Worm (Caenorhabditis elegans) whole organism, L2 larva: Measurements from ENCODE around the gene C55A6.1.
"Not testable (repeated sequence)": the region's sequence is repeated elsewhere in the genome, so short reads cannot be mapped to it uniquely, and the experiment has no call there.

ENCODE experiments used
- C34F6.9 ChIP-seq: fragments of 150-350 bp; optimal IDR thresholded peaks from 2 replicates; lab custom pipeline; 2014; ENCODE audit warnings: missing biosample characterization, missing genetic modification characterization
- F13H6.1 ChIP-seq: sonication (generic microtip); optimal IDR thresholded peaks from 2 replicates; lab custom pipeline; 2016; ENCODE audit warnings: missing genetic modification characterization, missing compliant biosample characterization
- Y55F3AM.14 ChIP-seq: fragments of 200-800 bp; sonication (Bioruptor generic); optimal IDR thresholded peaks from 2 replicates; lab custom pipeline; 2018; ENCODE audit warnings: mild to moderate bottlenecking, missing genetic modification characterization, missing compliant biosample characterization
- ZK546.5 ChIP-seq: sonication (generic microtip); optimal IDR thresholded peaks from 2 replicates; lab custom pipeline; 2017; ENCODE audit warnings: missing biosample characterization, missing genetic modification characterization
- alr-1 ChIP-seq: fragments of 150-350 bp; optimal IDR thresholded peaks from 2 replicates; lab custom pipeline; 2014; ENCODE audit warnings: missing biosample characterization, missing genetic modification characterization
- aly-2 ChIP-seq: fragments of 150-350 bp; optimal IDR thresholded peaks from 2 replicates; lab custom pipeline; 2014; ENCODE audit warnings: missing biosample characterization, missing genetic modification characterization
- ama-1 ChIP-seq: fragments of 150-350 bp; optimal IDR thresholded peaks from 2 replicates; lab custom pipeline; 2018; ENCODE audit warnings: inconsistent platforms
- blmp-1 ChIP-seq: sonication (generic microtip); optimal IDR thresholded peaks from 2 replicates; lab custom pipeline; 2017; ENCODE audit warnings: missing genetic modification characterization, mild to moderate bottlenecking, missing compliant biosample characterization, antibody characterized with exemption, moderate library complexity; ENCODE audit not compliant: insufficient read depth
- ceh-16 ChIP-seq: fragments of 150-350 bp; optimal IDR thresholded peaks from 2 replicates; lab custom pipeline; 2014; ENCODE audit warnings: missing biosample characterization, missing genetic modification characterization
- ceh-82 ChIP-seq: fragments of 150-350 bp; optimal IDR thresholded peaks from 2 replicates; lab custom pipeline; 2014; ENCODE audit warnings: missing biosample characterization, missing genetic modification characterization
- crh-2 ChIP-seq: sonication (generic microtip); optimal IDR thresholded peaks from 2 replicates; lab custom pipeline; 2017; ENCODE audit warnings: missing biosample characterization, missing genetic modification characterization
- egl-27 ChIP-seq: sonication (generic microtip); optimal IDR thresholded peaks from 3 replicates; lab custom pipeline; 2017; ENCODE audit warnings: missing biosample characterization, missing genetic modification reagents, missing genetic modification characterization
- elt-1 ChIP-seq: fragments of 150-350 bp; optimal IDR thresholded peaks from 2 replicates; lab custom pipeline; 2014; ENCODE audit warnings: missing biosample characterization, missing genetic modification characterization
- fos-1 ChIP-seq: fragments of 150-350 bp; optimal IDR thresholded peaks from 2 replicates; lab custom pipeline; 2014; ENCODE audit warnings: missing biosample characterization, missing genetic modification characterization
- gmeb-1 ChIP-seq: fragments of 150-350 bp; optimal IDR thresholded peaks from 2 replicates; lab custom pipeline; 2014; ENCODE audit warnings: missing biosample characterization, missing genetic modification characterization
- lin-11 ChIP-seq: fragments of 150-350 bp; sonication (generic microtip); optimal IDR thresholded peaks from 2 replicates; lab custom pipeline; 2014; ENCODE audit warnings: missing biosample characterization, missing genetic modification characterization, inconsistent platforms, mixed read lengths
- lin-13 ChIP-seq: fragments of 150-350 bp; optimal IDR thresholded peaks from 2 replicates; lab custom pipeline; 2014; ENCODE audit warnings: missing biosample characterization, missing genetic modification reagents, missing genetic modification characterization
- lin-39 ChIP-seq: fragments of 150-350 bp; optimal IDR thresholded peaks from 2 replicates; lab custom pipeline; 2014; ENCODE audit warnings: missing biosample characterization, missing genetic modification reagents, missing genetic modification characterization
- lsy-2 ChIP-seq, 2 experiments: fragments of 150-350 bp in 1 of 2; sonication (generic microtip) in 1 of 2; optimal IDR thresholded peaks; 2 replicates each; lab custom pipeline; 2014 to 2017; ENCODE audit warnings: missing biosample characterization in 2 of 2, missing genetic modification characterization in 2 of 2
- mab-5 ChIP-seq: fragments of 150-350 bp; optimal IDR thresholded peaks from 2 replicates; lab custom pipeline; 2014; ENCODE audit warnings: missing biosample characterization, missing genetic modification characterization
- mdl-1 ChIP-seq, 2 experiments: fragments of 150-350 bp in 1 of 2; sonication (generic microtip) in 1 of 2; optimal IDR thresholded peaks; 2 replicates each; lab custom pipeline; 2017; ENCODE audit warnings: missing biosample characterization in 2 of 2, missing genetic modification characterization in 2 of 2
- nhr-10 ChIP-seq: sonication (generic microtip); optimal IDR thresholded peaks from 2 replicates; lab custom pipeline; 2017; ENCODE audit warnings: missing biosample characterization, missing genetic modification characterization
- nhr-129 ChIP-seq: fragments of 150-350 bp; optimal IDR thresholded peaks from 2 replicates; lab custom pipeline; 2014; ENCODE audit warnings: missing biosample characterization, missing genetic modification characterization
- nhr-21 ChIP-seq: fragments of 150-350 bp; optimal IDR thresholded peaks from 2 replicates; lab custom pipeline; 2014; ENCODE audit warnings: missing biosample characterization, missing genetic modification characterization
- nhr-237 ChIP-seq: fragments of 150-350 bp; optimal IDR thresholded peaks from 2 replicates; lab custom pipeline; 2014; ENCODE audit warnings: missing biosample characterization, missing genetic modification characterization
- nhr-25 ChIP-seq: fragments of 150-350 bp; sonication (generic microtip); optimal IDR thresholded peaks from 3 replicates; lab custom pipeline; 2014; ENCODE audit warnings: missing biosample characterization, missing genetic modification characterization
- nhr-6 ChIP-seq: fragments of 150-350 bp; optimal IDR thresholded peaks from 2 replicates; lab custom pipeline; 2014; ENCODE audit warnings: missing biosample characterization, missing genetic modification characterization
- nhr-77 ChIP-seq: fragments of 150-350 bp; optimal IDR thresholded peaks from 2 replicates; lab custom pipeline; 2014; ENCODE audit warnings: missing biosample characterization, missing genetic modification characterization
- peb-1 ChIP-seq: fragments of 150-350 bp; optimal IDR thresholded peaks from 2 replicates; lab custom pipeline; 2014; ENCODE audit warnings: missing biosample characterization, missing genetic modification characterization
- sem-4 ChIP-seq: fragments of 150-350 bp; optimal IDR thresholded peaks from 2 replicates; lab custom pipeline; 2014; ENCODE audit warnings: missing biosample characterization, missing genetic modification reagents, missing genetic modification characterization
- skn-1 ChIP-seq: sonication (generic microtip); optimal IDR thresholded peaks from 2 replicates; lab custom pipeline; 2017; ENCODE audit warnings: missing biosample characterization, missing genetic modification characterization
- sma-3 ChIP-seq: sonication (generic microtip); optimal IDR thresholded peaks from 2 replicates; lab custom pipeline; 2016; ENCODE audit warnings: missing genetic modification reagents, missing genetic modification characterization, missing compliant biosample characterization
- sma-9 ChIP-seq, 2 experiments: fragments of 150-350 bp in 1 of 2; sonication (generic microtip) in 1 of 2; optimal IDR thresholded peaks; 2 replicates each; lab custom pipeline; 2014 to 2016; ENCODE audit warnings: missing genetic modification characterization in 2 of 2, mild to moderate bottlenecking in 1 of 2, missing biosample characterization in 1 of 2, missing compliant biosample characterization in 1 of 2, missing genetic modification reagents in 1 of 2, moderate library complexity in 1 of 2
- snpc-4 ChIP-seq: fragments of 150-350 bp; optimal IDR thresholded peaks from 2 replicates; lab custom pipeline; 2014; ENCODE audit warnings: missing biosample characterization, missing genetic modification characterization
- unc-55 ChIP-seq: fragments of 150-350 bp; sonication (generic microtip); optimal IDR thresholded peaks from 3 replicates; lab custom pipeline; 2014; ENCODE audit warnings: missing biosample characterization, missing genetic modification reagents, missing genetic modification characterization
- unc-62 ChIP-seq: fragments of 150-350 bp; optimal IDR thresholded peaks from 2 replicates; lab custom pipeline; 2014; ENCODE audit warnings: missing biosample characterization, missing genetic modification reagents, missing genetic modification characterization
- zag-1 ChIP-seq: fragments of 150-350 bp; optimal IDR thresholded peaks from 2 replicates; lab custom pipeline; 2014; ENCODE audit warnings: missing biosample characterization, missing genetic modification characterization
- ztf-11 ChIP-seq: sonication (generic microtip); optimal IDR thresholded peaks from 2 replicates; lab custom pipeline; 2017; ENCODE audit warnings: missing biosample characterization, missing genetic modification characterization
- ztf-4 ChIP-seq: fragments of 150-350 bp; optimal IDR thresholded peaks from 2 replicates; lab custom pipeline; 2014; ENCODE audit warnings: missing biosample characterization, missing genetic modification characterization

Gene C55A6.1

DNA sequence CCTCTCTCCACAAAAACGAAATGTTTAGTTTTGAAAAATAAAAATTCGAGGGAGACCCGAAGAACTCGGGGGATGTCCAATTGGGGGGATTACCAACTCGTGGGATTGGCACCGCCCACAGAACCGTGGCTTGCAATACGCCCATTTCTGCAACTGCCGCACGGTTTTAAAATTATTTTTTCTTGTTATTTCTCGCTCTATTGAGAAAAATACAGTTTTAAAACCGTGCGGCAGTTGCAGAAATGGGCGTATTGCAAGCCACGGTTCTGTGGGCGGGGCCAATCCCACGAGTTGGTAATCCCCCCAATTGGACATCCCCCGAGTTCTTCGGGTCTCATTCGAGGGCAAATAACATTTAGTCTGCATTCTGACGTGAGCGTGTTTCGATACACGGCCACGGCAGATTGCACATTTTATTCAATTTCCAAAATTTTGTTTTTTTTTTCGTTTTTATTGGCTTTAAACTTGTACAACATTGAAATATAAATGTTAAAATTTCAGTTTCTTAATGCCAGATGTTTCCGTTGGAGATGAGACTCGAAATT is at the start of gene C55A6.1, which contains the start of gene C55A6.10:
C55A6.1 (minus strand) TSS at position 116 of the 545 bp plus-strand sequence.
C55A6.10 (plus strand) TSS at position 495 of the 545 bp plus-strand sequence.
- peak; percentile 74 for TF ChIP-seq nhr-25
- TF ChIP-seq sma-3 (GFP tag; lab: Kevin White, UChicago) = peak; percentile 83
- TF ChIP-seq sma-9 (GFP tag; optimal IDR thresholded peaks at IDR 0.05; lab: Kevin White, UChicago) = peak; percentile 69
- TF ChIP-seq sma-9 (tag; optimal IDR thresholded peaks at IDR 0.05; lab: Kevin White, UChicago) = not testable (repeated sequence)
- peak; percentile 46 for TF ChIP-seq sem-4 (tag; lab: Kevin White, UChicago)
- TF ChIP-seq lin-11 (tag; lab: Kevin White, UChicago) = peak; percentile 70
- peak; percentile 73 for TF ChIP-seq crh-2 (tag; lab: Kevin White, UChicago)
- peak; percentile 40 for TF ChIP-seq nhr-21 (tag; lab: Kevin White, UChicago)
- peak; percentile 63 for TF ChIP-seq C34F6.9 (tag; lab: Kevin White, UChicago)
- TF ChIP-seq unc-55 (GFP tag; lab: Kevin White, UChicago) = peak; percentile 66
- TF ChIP-seq lsy-2 (tag; optimal IDR thresholded peaks at IDR 0.05; lab: Kevin White, UChicago) = peak; percentile 34 to 73
- TF ChIP-seq mdl-1 (tag; optimal IDR thresholded peaks at IDR 0.05; lab: Kevin White, UChicago) = peak in 1 of 2 experiments; percentile 8
- TF ChIP-seq fos-1 = peak; percentile 25
- TF ChIP-seq zag-1 (tag; lab: Kevin White, UChicago) = peak; percentile 2
- peak; percentile 10 for TF ChIP-seq blmp-1
- TF ChIP-seq nhr-6 = peak; percentile 18
- TF ChIP-seq gmeb-1 = peak; percentile 59
- peak; percentile 85 for TF ChIP-seq F13H6.1 (tag; lab: Kevin White, UChicago)
- TF ChIP-seq nhr-129 (tag; lab: Kevin White, UChicago) = peak; percentile 54
- peak; percentile 69 for TF ChIP-seq lin-13 (GFP tag; lab: Kevin White, UChicago)

DNA sequence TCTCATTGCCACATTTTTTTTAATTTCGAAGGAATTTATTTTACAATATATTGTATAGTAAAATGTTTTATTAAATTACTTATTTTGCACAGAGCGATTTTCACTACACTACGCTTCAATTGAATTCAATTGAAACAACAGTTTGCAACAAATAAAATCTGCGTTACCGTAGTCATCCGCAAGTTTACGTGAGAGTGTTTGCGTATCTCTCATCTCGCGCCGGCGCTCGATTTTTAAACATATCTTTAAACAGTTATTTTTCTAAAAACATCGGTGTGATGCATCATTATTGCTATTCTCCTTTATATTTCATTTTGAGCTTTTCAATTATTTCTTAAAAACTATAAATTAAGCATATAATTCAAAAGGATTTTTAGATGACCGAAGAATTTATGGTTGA is 49.5 kb upstream of the C55A6.1 start, which contains the start of gene duo-1:
duo-1 (plus strand) TSS at position 371 of the 400 bp plus-strand sequence.
- no peak for TF ChIP-seq nhr-6
- no peak for TF ChIP-seq unc-55 (GFP tag; lab: Kevin White, UChicago)
- no peak for TF ChIP-seq ztf-4 (tag; lab: Kevin White, UChicago)
- TF ChIP-seq mab-5 (tag; lab: Kevin White, UChicago) = no peak
- TF ChIP-seq snpc-4 (tag; lab: Kevin White, UChicago) = no peak
- no peak for TF ChIP-seq Y55F3AM.14 (GFP tag; lab: Kevin White, UChicago)
- TF ChIP-seq ZK546.5 (tag; lab: Kevin White, UChicago) = no peak
- no peak for TF ChIP-seq peb-1 (tag; lab: Kevin White, UChicago)
- TF ChIP-seq ceh-16 (tag; lab: Kevin White, UChicago) = no peak
- TF ChIP-seq nhr-10 (tag; lab: Kevin White, UChicago) = no peak
- TF ChIP-seq ceh-82 = no peak
- no peak for TF ChIP-seq unc-62
- no peak for TF ChIP-seq lin-39 (tag; lab: Kevin White, UChicago)
- no peak for TF ChIP-seq sem-4 (tag; lab: Kevin White, UChicago)
- no peak for TF ChIP-seq nhr-21 (tag; lab: Kevin White, UChicago)

DNA sequence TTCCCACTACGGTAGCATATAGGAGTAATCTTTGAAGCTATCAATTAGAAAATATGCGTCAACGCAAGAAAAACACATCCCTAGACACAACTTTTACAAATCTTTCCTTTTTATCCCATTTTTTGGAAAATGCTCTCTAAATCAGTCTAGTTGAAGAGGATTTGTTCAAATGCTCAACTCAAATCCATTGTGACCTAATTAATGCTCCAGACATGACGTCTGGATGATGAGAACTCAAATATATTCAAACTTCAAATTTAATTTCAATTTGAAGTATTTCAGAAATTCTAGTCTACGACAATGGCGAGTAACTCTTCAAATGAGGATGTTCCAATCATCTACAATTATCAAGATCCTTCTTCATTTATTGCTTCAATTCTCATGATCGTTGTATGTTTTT is 47.6 kb upstream of the C55A6.1 start, which contains the start of gene srx-85:
srx-85 (plus strand) TSS at position 301 of the 400 bp plus-strand sequence.
- TF ChIP-seq nhr-25 (no peak), peb-1 (tag; lab: Kevin White, UChicago) (no peak), ztf-11 (tag; lab: Kevin White, UChicago) (no peak), nhr-77 (no peak)

DNA sequence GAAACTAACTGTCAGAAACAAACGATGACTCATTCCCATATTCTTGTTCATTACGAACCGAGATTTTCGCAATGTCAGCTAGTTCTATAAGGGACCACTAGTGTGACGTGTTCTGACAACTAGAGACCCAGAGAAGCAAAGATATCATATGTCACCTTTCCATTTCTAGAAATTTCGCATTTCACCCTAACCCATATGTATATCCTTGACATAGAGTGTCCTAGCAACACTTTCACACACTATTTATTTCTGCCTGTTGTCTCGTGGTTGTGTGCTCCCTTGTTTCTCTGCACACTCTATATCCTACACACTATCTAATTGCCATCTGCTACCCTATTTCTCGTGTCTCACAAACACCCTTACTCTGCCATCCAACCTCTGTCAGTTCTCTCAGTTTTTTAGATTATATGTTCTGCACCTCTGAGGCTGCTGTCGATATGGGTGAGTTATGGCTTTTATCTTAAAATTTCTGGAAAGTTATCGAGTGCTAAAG is 44.2 kb upstream of the C55A6.1 start, which contains the start of the genes F38B7.17 and F38B7.3:
F38B7.17 (minus strand) TSS at position 51 of the 493 bp plus-strand sequence.
F38B7.3 (plus strand) TSS at position 194 of the 493 bp plus-strand sequence.
- TF ChIP-seq skn-1 = no peak
- no peak for TF ChIP-seq aly-2 (tag; lab: Kevin White, UChicago)
- no peak for TF ChIP-seq egl-27 (tag; lab: Kevin White, UChicago)
- TF ChIP-seq nhr-129 (tag; lab: Kevin White, UChicago) = peak; percentile 85
- TF ChIP-seq peb-1 (tag; lab: Kevin White, UChicago) = no peak
- peak; percentile 78 for TF ChIP-seq nhr-25
- no peak for TF ChIP-seq lin-11 (tag; lab: Kevin White, UChicago)
- peak; percentile 50 for TF ChIP-seq nhr-6
- TF ChIP-seq ama-1 = peak; percentile 79
- TF ChIP-seq nhr-237 (tag; lab: Kevin White, UChicago) = no peak
- TF ChIP-seq lin-13 (GFP tag; lab: Kevin White, UChicago) = peak; percentile 38
- TF ChIP-seq fos-1 = peak; percentile 56
- TF ChIP-seq blmp-1 = peak; percentile 77
- TF ChIP-seq ztf-4 (tag; lab: Kevin White, UChicago) = peak; percentile 37
- TF ChIP-seq nhr-21 (tag; lab: Kevin White, UChicago) = peak; percentile 64
- TF ChIP-seq sma-3 (GFP tag; lab: Kevin White, UChicago) = no peak
- TF ChIP-seq lsy-2 (tag; optimal IDR thresholded peaks at IDR 0.05; lab: Kevin White, UChicago) = peak in 1 of 2 experiments; percentile 70
- peak; percentile 69 to 81 for TF ChIP-seq mdl-1 (tag; optimal IDR thresholded peaks at IDR 0.05; lab: Kevin White, UChicago)
- TF ChIP-seq sma-9 (GFP tag; optimal IDR thresholded peaks at IDR 0.05; lab: Kevin White, UChicago) = peak; percentile 70
- no peak for TF ChIP-seq sma-9 (tag; optimal IDR thresholded peaks at IDR 0.05; lab: Kevin White, UChicago)
- TF ChIP-seq elt-1 (tag; lab: Kevin White, UChicago) = no peak
- TF ChIP-seq C34F6.9 (tag; lab: Kevin White, UChicago) = peak; percentile 89
- peak; percentile 69 for TF ChIP-seq crh-2 (tag; lab: Kevin White, UChicago)
- TF ChIP-seq alr-1 (tag; lab: Kevin White, UChicago) = no peak
- no peak for TF ChIP-seq nhr-77
- TF ChIP-seq F13H6.1 (tag; lab: Kevin White, UChicago) = peak; percentile 64
- TF ChIP-seq ceh-82 = no peak
- peak; percentile 44 for TF ChIP-seq unc-55 (GFP tag; lab: Kevin White, UChicago)
- TF ChIP-seq, all 48 proteins: peak for 16
